Worm (Caenorhabditis elegans) whole organism, late embryonic: ENCODE measurements around the gene unc-53.

Source experiments
- C08G9.2 ChIP-seq: sonication (generic microtip); optimal IDR thresholded peaks from 2 replicates; lab custom pipeline; 2016; ENCODE audit warnings: mild to moderate bottlenecking, missing genetic modification characterization, moderate library complexity, missing compliant biosample characterization
- F13H6.1 ChIP-seq: sonication (generic microtip); optimal IDR thresholded peaks from 2 replicates; lab custom pipeline; 2016; ENCODE audit warnings: missing genetic modification characterization, missing compliant biosample characterization
- K09A11.1 ChIP-seq: sonication (generic microtip); optimal IDR thresholded peaks from 2 replicates; lab custom pipeline; 2017; ENCODE audit warnings: antibody characterized with exemption, mild to moderate bottlenecking, missing genetic modification characterization, missing compliant biosample characterization; ENCODE audit not compliant: insufficient read depth
- ceh-14 ChIP-seq: sonication (generic microtip); optimal IDR thresholded peaks from 2 replicates; lab custom pipeline; 2016; ENCODE audit warnings: missing genotype, missing genetic modification characterization, missing compliant biosample characterization
- ceh-31 ChIP-seq: sonication (generic microtip); optimal IDR thresholded peaks from 2 replicates; lab custom pipeline; 2016; ENCODE audit warnings: missing genetic modification characterization, missing compliant biosample characterization
- ceh-48 ChIP-seq: sonication (generic microtip); optimal IDR thresholded peaks from 2 replicates; lab custom pipeline; 2016; ENCODE audit warnings: missing genetic modification characterization, inconsistent platforms, missing compliant biosample characterization
- ceh-6 ChIP-seq: fragments of 200-800 bp; sonication (Bioruptor generic); optimal IDR thresholded peaks from 2 replicates; lab custom pipeline; 2018; ENCODE audit warnings: mild to moderate bottlenecking, missing genetic modification characterization, missing compliant biosample characterization
- ceh-9 ChIP-seq: sonication (generic microtip); optimal IDR thresholded peaks from 2 replicates; lab custom pipeline; 2016; ENCODE audit warnings: mild to moderate bottlenecking, missing genetic modification characterization, inconsistent platforms, missing compliant biosample characterization
- dmd-4 ChIP-seq: sonication (generic microtip); optimal IDR thresholded peaks from 2 replicates; lab custom pipeline; 2016; ENCODE audit warnings: borderline replicate concordance, missing genetic modification characterization, missing compliant biosample characterization
- elt-4 ChIP-seq: sonication (generic microtip); optimal IDR thresholded peaks from 2 replicates; lab custom pipeline; 2016; ENCODE audit warnings: missing genetic modification characterization, missing compliant biosample characterization
- eyg-1 ChIP-seq: sonication (generic microtip); optimal IDR thresholded peaks from 2 replicates; lab custom pipeline; 2016; ENCODE audit warnings: missing genotype, missing genetic modification characterization, missing compliant biosample characterization
- fax-1 ChIP-seq: sonication (generic microtip); optimal IDR thresholded peaks from 2 replicates; lab custom pipeline; 2016; ENCODE audit warnings: missing genotype, missing genetic modification characterization, missing compliant biosample characterization
- fkh-10 ChIP-seq: fragments of 150-350 bp; optimal IDR thresholded peaks from 2 replicates; lab custom pipeline; 2014; ENCODE audit warnings: missing biosample characterization, missing genetic modification reagents, missing genetic modification characterization
- hlh-13 ChIP-seq: fragments of 200-800 bp; sonication (Bioruptor generic); optimal IDR thresholded peaks from 2 replicates; lab custom pipeline; 2018; ENCODE audit warnings: mild to moderate bottlenecking, missing genetic modification characterization, missing compliant biosample characterization
- hlh-15 ChIP-seq: sonication (generic microtip); optimal IDR thresholded peaks from 2 replicates; lab custom pipeline; 2016; ENCODE audit warnings: missing genetic modification characterization, missing compliant biosample characterization
- lim-6 ChIP-seq: sonication (generic microtip); optimal IDR thresholded peaks from 2 replicates; lab custom pipeline; 2016; ENCODE audit warnings: missing genetic modification characterization, missing compliant biosample characterization
- madf-2 ChIP-seq: sonication (generic microtip); optimal IDR thresholded peaks from 2 replicates; lab custom pipeline; 2017; ENCODE audit warnings: missing genetic modification characterization, missing compliant biosample characterization
- nfya-1 ChIP-seq: sonication (generic microtip); optimal IDR thresholded peaks from 2 replicates; lab custom pipeline; 2017; ENCODE audit warnings: missing genetic modification characterization, mild to moderate bottlenecking, missing compliant biosample characterization, antibody characterized with exemption, moderate library complexity
- pag-3 ChIP-seq: sonication (generic microtip); optimal IDR thresholded peaks from 2 replicates; lab custom pipeline; 2016; ENCODE audit warnings: missing compliant biosample characterization, missing genetic modification characterization, borderline replicate concordance
- pat-9 ChIP-seq: fragments of 200-800 bp; sonication (Bioruptor generic); optimal IDR thresholded peaks from 2 replicates; lab custom pipeline; 2018; ENCODE audit warnings: mild to moderate bottlenecking, missing genetic modification characterization, moderate library complexity, missing compliant biosample characterization
- pax-1 ChIP-seq: fragments of 150-350 bp; optimal IDR thresholded peaks from 2 replicates; lab custom pipeline; 2014; ENCODE audit warnings: missing biosample characterization, missing genetic modification characterization
- pha-2 ChIP-seq: sonication (generic microtip); optimal IDR thresholded peaks from 2 replicates; lab custom pipeline; 2017; ENCODE audit warnings: mild to moderate bottlenecking, missing genetic modification characterization, missing compliant biosample characterization
- pqm-1 ChIP-seq: sonication (generic microtip); optimal IDR thresholded peaks from 2 replicates; lab custom pipeline; 2016; ENCODE audit warnings: missing genetic modification characterization, missing compliant biosample characterization
- pros-1 ChIP-seq: fragments of 150-350 bp; optimal IDR thresholded peaks from 2 replicates; lab custom pipeline; 2014; ENCODE audit warnings: missing biosample characterization, missing genetic modification reagents, missing genetic modification characterization
- ref-2 ChIP-seq: sonication (generic microtip); optimal IDR thresholded peaks from 2 replicates; lab custom pipeline; 2016; ENCODE audit warnings: missing genetic modification characterization, missing compliant biosample characterization
- rnt-1 ChIP-seq: sonication (generic microtip); optimal IDR thresholded peaks from 2 replicates; lab custom pipeline; 2016; ENCODE audit warnings: missing genetic modification characterization, missing compliant biosample characterization
- sox-2 ChIP-seq: fragments of 200-800 bp; sonication (Bioruptor generic); IDR thresholded peaks from 2 replicates; pipeline ENCODE4 v1.3.6; 2022; ENCODE audit warnings: missing genetic modification reagents, missing genetic modification characterization, missing compliant biosample characterization
- tbx-2 ChIP-seq: sonication (generic microtip); optimal IDR thresholded peaks from 2 replicates; lab custom pipeline; 2016; ENCODE audit warnings: missing genetic modification characterization, missing compliant biosample characterization
- tbx-7 ChIP-seq: sonication (generic microtip); optimal IDR thresholded peaks from 2 replicates; lab custom pipeline; 2016; ENCODE audit warnings: missing genotype, missing genetic modification characterization, missing compliant biosample characterization
- ttx-3 ChIP-seq: sonication (generic microtip); optimal IDR thresholded peaks from 2 replicates; lab custom pipeline; 2016; ENCODE audit warnings: missing genetic modification reagents, missing genetic modification characterization, missing compliant biosample characterization
- unc-42 ChIP-seq: sonication (generic microtip); optimal IDR thresholded peaks from 2 replicates; lab custom pipeline; 2016; ENCODE audit warnings: missing genotype, missing genetic modification characterization, missing compliant biosample characterization
- zip-5 ChIP-seq: sonication (generic microtip); optimal IDR thresholded peaks from 2 replicates; lab custom pipeline; 2016; ENCODE audit warnings: missing genetic modification characterization, missing compliant biosample characterization

unc-53 gene

ce11 chrII:11094431-11094830 is 5.2 kb upstream of the unc-53 start:
- TF ChIP-seq tbx-7 (tag; lab: Kevin White, UChicago) (no peak), fkh-10 (GFP tag; lab: Kevin White, UChicago) (no peak)

- TF ChIP-seq fkh-10 (GFP tag; lab: Kevin White, UChicago) (no peak), ttx-3 (tag; lab: Kevin White, UChicago) (no peak), pqm-1 (tag; lab: Kevin White, UChicago) (no peak), C08G9.2 (tag; lab: Kevin White, UChicago) (no peak), pat-9 (tag; lab: Kevin White, UChicago) (no peak), ceh-9 (tag; lab: Kevin White, UChicago) (no peak), eyg-1 (tag; lab: Kevin White, UChicago) (no peak), ceh-48 (tag; lab: Kevin White, UChicago) (no peak), fax-1 (no peak), hlh-15 (tag; lab: Kevin White, UChicago) (no peak), pax-1 (no peak), tbx-2 (no peak)
- TF ChIP-seq, all 69 proteins: peak for 0
These were observed 3.2 kb upstream of the unc-53 start, which contains the start of gene rpl-42 for ce11 chrII:11092413-11092812. Gene rpl-42 (plus strand): TSS chrII:11092713.

ce11 chrII:11091577-11091976 is 2.3 kb upstream of the unc-53 start:
- TF ChIP-seq fkh-10 (GFP tag; lab: Kevin White, UChicago) (peak; percentile 37), C08G9.2 (tag; lab: Kevin White, UChicago) (no peak), pag-3 (no peak), madf-2 (tag; lab: Kevin White, UChicago) (no peak), lim-6 (tag; lab: Kevin White, UChicago) (no peak), zip-5 (tag; lab: Kevin White, UChicago) (no peak), elt-4 (tag; lab: Kevin White, UChicago) (no peak), tbx-2 (no peak), unc-42 (tag; lab: Kevin White, UChicago) (peak; percentile 91), ceh-9 (tag; lab: Kevin White, UChicago) (no peak), ceh-14 (tag; lab: Kevin White, UChicago) (no peak), nfya-1 (no peak)

- TF ChIP-seq ceh-6 (GFP tag; lab: Kevin White, UChicago): peak; percentile 0
- TF ChIP-seq unc-42 (tag; lab: Kevin White, UChicago): peak; percentile 97
- TF ChIP-seq eyg-1 (tag; lab: Kevin White, UChicago): no peak
- peak; percentile 5 for TF ChIP-seq ceh-31 (tag; lab: Kevin White, UChicago)
- TF ChIP-seq nfya-1: no peak
These were observed 1.1 kb downstream of the unc-53 start for ce11 chrII:11088137-11088536.

- TF ChIP-seq sox-2 (GFP tag; lab: Robert Waterston, UW): no peak
- TF ChIP-seq pha-2 (tag; lab: Kevin White, UChicago): no peak
- TF ChIP-seq unc-42 (tag; lab: Kevin White, UChicago): peak; percentile 77
- TF ChIP-seq ceh-9 (tag; lab: Kevin White, UChicago): no peak
- no peak for TF ChIP-seq F13H6.1 (tag; lab: Kevin White, UChicago)
- peak; percentile 18 for TF ChIP-seq ceh-31 (tag; lab: Kevin White, UChicago)
- TF ChIP-seq ref-2 (tag; lab: Kevin White, UChicago): no peak
- TF ChIP-seq hlh-13 (GFP tag; lab: Kevin White, UChicago): no peak
These were observed 2.5 kb downstream of the unc-53 start for ce11 chrII:11086770-11087169.

ce11 chrII:11076550-11076949 is 12.7 kb downstream of the unc-53 start:
- no peak for TF ChIP-seq eyg-1 (tag; lab: Kevin White, UChicago)
- no peak for TF ChIP-seq pros-1 (tag; lab: Kevin White, UChicago)
- TF ChIP-seq fax-1: no peak
- no peak for TF ChIP-seq K09A11.1 (tag; lab: Kevin White, UChicago)
- TF ChIP-seq dmd-4: no peak
- TF ChIP-seq rnt-1: peak; percentile 30
- TF ChIP-seq ceh-9 (tag; lab: Kevin White, UChicago): no peak
